Fruit fly (Drosophila melanogaster): ENCODE results near the gene CG32640.

CG32640 gene

DNA sequence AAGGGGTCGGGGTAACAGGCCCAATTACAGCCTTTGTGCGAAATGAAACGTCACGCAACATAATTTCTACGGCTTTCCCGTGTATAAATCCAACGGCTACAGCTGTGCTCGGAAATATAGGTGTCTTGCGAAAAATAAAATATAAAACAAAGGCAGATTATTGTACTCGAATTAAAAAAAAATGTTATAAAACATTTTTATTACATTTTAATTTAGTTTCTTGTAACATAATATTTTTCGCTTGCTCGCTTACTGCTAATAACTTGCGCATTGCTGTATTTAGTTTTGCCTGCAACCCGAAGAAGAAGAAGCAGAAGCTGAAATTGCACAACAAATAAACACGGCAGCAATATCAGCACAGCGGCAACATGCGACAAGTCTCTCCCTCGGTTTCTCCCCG is 34.7 kb upstream of the CG32640 start (continued):
- TF ChIP-seq otp (GFP tag; IDR thresholded peaks at IDR 0.05) (0 out of 3 replicates have a peak, but pooled peaks have one; percentile 30), wor (GFP tag; IDR thresholded peaks at IDR 0.05) (no peak), Spps (tag; optimal IDR thresholded peaks at IDR 0.05) (no peak), jigr1 (GFP tag; IDR thresholded peaks at IDR 0.05) (no peak), nerfin-1 (tag; optimal IDR thresholded peaks at IDR 0.05) (peak; percentile 11), Ets97D (GFP tag; optimal IDR thresholded peaks at IDR 0.05) (no peak), CG18599 (GFP tag; optimal IDR thresholded peaks at IDR 0.05) (no peak), Hr39 (optimal IDR thresholded peaks at IDR 0.05) (no peak), CG3838 (GFP tag; optimal IDR thresholded peaks at IDR 0.05) (no peak), vvl (GFP tag; IDR thresholded peaks at IDR 0.05) (peak; percentile 66), inv (GFP tag; IDR thresholded peaks at IDR 0.05; ENCODE audit: partially characterized antibody) (no peak), CG18476 (GFP tag; optimal IDR thresholded peaks at IDR 0.05) (no peak), Hand (GFP tag; optimal IDR thresholded peaks at IDR 0.05) (no peak), fd96Cb (tag; optimal IDR thresholded peaks at IDR 0.05) (peak; percentile 50), gsb-n (tag; optimal IDR thresholded peaks at IDR 0.05) (no peak), CG10565 (GFP tag; optimal IDR thresholded peaks at IDR 0.05) (no peak), row (GFP tag; IDR thresholded peaks at IDR 0.05) (peak; percentile 66), CG11093 (GFP tag; IDR thresholded peaks at IDR 0.05) (no peak), Fer3 (tag; optimal IDR thresholded peaks at IDR 0.05) (peak; percentile 25), CG6689 (GFP tag; IDR thresholded peaks at IDR 0.05) (peak; percentile 66), pita (GFP tag; optimal IDR thresholded peaks at IDR 0.05) (no peak), Ets65A (GFP tag) (no peak), CG15073 (GFP tag; optimal IDR thresholded peaks at IDR 0.05) (no peak), grau (tag; optimal IDR thresholded peaks at IDR 0.05) (peak; percentile 35), CG7745 (tag; optimal IDR thresholded peaks at IDR 0.05) (no peak), ranshi (GFP tag; IDR thresholded peaks at IDR 0.05) (no peak), gem (tag; optimal IDR thresholded peaks at IDR 0.05) (peak; percentile 67), CG18764 (GFP tag; optimal IDR thresholded peaks at IDR 0.05) (no peak), CG7928 (GFP tag; optimal IDR thresholded peaks at IDR 0.05) (no peak), exex (tag; optimal IDR thresholded peaks at IDR 0.05) (no peak), Atf-2 (GFP tag; optimal IDR thresholded peaks at IDR 0.05) (no peak), gro (GFP tag; optimal IDR thresholded peaks at IDR 0.05) (no peak), Ptx1 (GFP tag; IDR thresholded peaks at IDR 0.05) (peak; percentile 66), HmgZ (tag; optimal IDR thresholded peaks at IDR 0.05) (no peak), CG10147 (GFP tag; optimal IDR thresholded peaks at IDR 0.05) (no peak), cato (GFP tag; optimal IDR thresholded peaks at IDR 0.05; ENCODE audit: borderline replicate concordance) (no peak), trem (tag; optimal IDR thresholded peaks at IDR 0.05) (no peak), H2.0 (GFP tag; IDR thresholded peaks at IDR 0.05) (peak; percentile 33; the same call in 1 of the 2 replicates), CG10543 (GFP tag; optimal IDR thresholded peaks at IDR 0.05) (no peak), croc (GFP tag; conservative IDR thresholded peaks at IDR 0.05) (no peak), Lhr (GFP tag; optimal IDR thresholded peaks at IDR 0.05) (no peak), gce (GFP tag; IDR thresholded peaks at IDR 0.05) (no peak), nau (GFP tag; optimal IDR thresholded peaks at IDR 0.05) (peak; percentile 2), CG2202 (tag; optimal IDR thresholded peaks at IDR 0.05) (no peak), tin (GFP tag; optimal IDR thresholded peaks at IDR 0.05) (no peak), CG2120 (GFP tag; optimal IDR thresholded peaks at IDR 0.05) (no peak), YL-1 (GFP tag; optimal IDR thresholded peaks at IDR 0.05) (no peak), CG4617 (GFP tag; optimal IDR thresholded peaks at IDR 0.05; ENCODE audit: borderline replicate concordance) (no peak), CG8388 (GFP tag; optimal IDR thresholded peaks at IDR 0.05) (peak; percentile 0), onecut (GFP tag; IDR thresholded peaks at IDR 0.05) (0 out of 2 replicates have a peak, but pooled peaks have one; percentile 7), fru (optimal IDR thresholded peaks at IDR 0.05) (no peak), CG34376 (GFP tag; optimal IDR thresholded peaks at IDR 0.05) (no peak)

Data from whole organism, embryonic.